Fruit fly (Drosophila melanogaster): ENCODE results near the gene Rsph9.

Gene Rsph9

dm6 chr2L:17377818-17378217 lies 34.6 kb downstream of the Rsph9 start:
- no peak for TF ChIP-seq CG13204 (GFP tag; optimal IDR thresholded peaks at IDR 0.05)
- no peak for TF ChIP-seq CG4496 (GFP tag; IDR thresholded peaks at IDR 0.05)
- no peak for TF ChIP-seq CG12605 (GFP tag; IDR thresholded peaks at IDR 0.05)
- TF ChIP-seq D1 (tag; optimal IDR thresholded peaks at IDR 0.05) = no peak
- no peak for TF ChIP-seq CG14655 (GFP tag; optimal IDR thresholded peaks at IDR 0.05)
- no peak for TF ChIP-seq CG32121 (GFP tag; IDR thresholded peaks at IDR 0.05)
- no peak for TF ChIP-seq gl (tag; optimal IDR thresholded peaks at IDR 0.05)
- no peak for TF ChIP-seq Pif1B (GFP tag; optimal IDR thresholded peaks at IDR 0.05)
- TF ChIP-seq CG10348 (GFP tag; IDR thresholded peaks at IDR 0.05) = no peak
- TF ChIP-seq CG8301 (tag; optimal IDR thresholded peaks at IDR 0.05) = no peak
- no peak for TF ChIP-seq CG8159 (tag; optimal IDR thresholded peaks at IDR 0.05)
- TF ChIP-seq CG34367 (tag; optimal IDR thresholded peaks at IDR 0.05) = no peak
- TF ChIP-seq Ets98B (GFP tag; IDR thresholded peaks at IDR 0.05) = no peak
- no peak for TF ChIP-seq CG9948 (tag; optimal IDR thresholded peaks at IDR 0.05)

dm6 chr2L:17375955-17376659 lies 36.3 kb downstream of the Rsph9 start:
- TF ChIP-seq gl (tag; optimal IDR thresholded peaks at IDR 0.05) (no peak), CG4496 (GFP tag; IDR thresholded peaks at IDR 0.05) (no peak), rn (GFP tag; IDR thresholded peaks at IDR 0.05) (no peak), Snoo (tag; optimal IDR thresholded peaks at IDR 0.05) (no peak), CG12605 (GFP tag; IDR thresholded peaks at IDR 0.05) (no peak), Ets98B (GFP tag; IDR thresholded peaks at IDR 0.05) (no peak), CG9948 (tag; optimal IDR thresholded peaks at IDR 0.05) (peak; percentile 26), CG17806 (tag; optimal IDR thresholded peaks at IDR 0.05) (peak; percentile 32), CG8159 (tag; optimal IDR thresholded peaks at IDR 0.05) (peak; percentile 30), CG8301 (tag; optimal IDR thresholded peaks at IDR 0.05) (peak; percentile 25), CG15710 (tag; optimal IDR thresholded peaks at IDR 0.05) (no peak), EcR (GFP tag; optimal IDR thresholded peaks at IDR 0.05) (peak; percentile 72), Pif1A (GFP tag; optimal IDR thresholded peaks at IDR 0.05) (no peak), Pif1B (GFP tag; optimal IDR thresholded peaks at IDR 0.05) (no peak), D1 (tag; optimal IDR thresholded peaks at IDR 0.05) (no peak), fd96Ca (GFP tag; IDR thresholded peaks at IDR 0.05) (no peak), CG13204 (GFP tag; optimal IDR thresholded peaks at IDR 0.05) (no peak), CG10348 (GFP tag; IDR thresholded peaks at IDR 0.05) (no peak), CG32121 (GFP tag; IDR thresholded peaks at IDR 0.05) (no peak), CG34367 (tag; optimal IDR thresholded peaks at IDR 0.05) (no peak), CG14655 (GFP tag; optimal IDR thresholded peaks at IDR 0.05) (peak; percentile 33)

dm6 chr2L:17374832-17375231 lies 37.6 kb downstream of the Rsph9 start:
- TF ChIP-seq rn (GFP tag; IDR thresholded peaks at IDR 0.05) = 0 out of 2 replicates have a peak, but pooled peaks have one; percentile 34
- no peak for TF ChIP-seq fd96Ca (GFP tag; IDR thresholded peaks at IDR 0.05)
- TF ChIP-seq Snoo (tag; optimal IDR thresholded peaks at IDR 0.05) = no peak
- peak; percentile 9 for TF ChIP-seq CG17806 (tag; optimal IDR thresholded peaks at IDR 0.05)
- no peak for TF ChIP-seq CG15710 (tag; optimal IDR thresholded peaks at IDR 0.05)
- no peak for TF ChIP-seq CG14655 (GFP tag; optimal IDR thresholded peaks at IDR 0.05)
- peak; percentile 25; the same call in 1 of the 2 replicates for TF ChIP-seq CG32121 (GFP tag; IDR thresholded peaks at IDR 0.05)
- no peak for TF ChIP-seq CG4496 (GFP tag; IDR thresholded peaks at IDR 0.05)
- TF ChIP-seq Ets98B (GFP tag; IDR thresholded peaks at IDR 0.05) = no peak; the same call in 1 of the 2 replicates
- peak; percentile 12 for TF ChIP-seq Pif1B (GFP tag; optimal IDR thresholded peaks at IDR 0.05)
- TF ChIP-seq CG34367 (tag; optimal IDR thresholded peaks at IDR 0.05) = no peak
- TF ChIP-seq Pif1A (GFP tag; optimal IDR thresholded peaks at IDR 0.05) = peak; percentile 33

dm6 chr2L:17368503-17368902 lies 43.9 kb downstream of the Rsph9 start:
- TF ChIP-seq D1 (tag; optimal IDR thresholded peaks at IDR 0.05) (peak; percentile 72), CG15710 (tag; optimal IDR thresholded peaks at IDR 0.05) (no peak), CG13204 (GFP tag; optimal IDR thresholded peaks at IDR 0.05) (no peak)

dm6 chr2L:17363196-17363595 lies 49.2 kb downstream of the Rsph9 start, which contains the start of gene CG31804:
Gene CG31804, plus strand, starts transcription at chr2L:17363496.
- TF ChIP-seq gl (tag; optimal IDR thresholded peaks at IDR 0.05) = no peak
- no peak for TF ChIP-seq CG17806 (tag; optimal IDR thresholded peaks at IDR 0.05)
- no peak for TF ChIP-seq CG32121 (GFP tag; IDR thresholded peaks at IDR 0.05)
- no peak for TF ChIP-seq CG15710 (tag; optimal IDR thresholded peaks at IDR 0.05)
- no peak for TF ChIP-seq CG10348 (GFP tag; IDR thresholded peaks at IDR 0.05)
- no peak for TF ChIP-seq CG34367 (tag; optimal IDR thresholded peaks at IDR 0.05)
- TF ChIP-seq D1 (tag; optimal IDR thresholded peaks at IDR 0.05) = no peak
- TF ChIP-seq rn (GFP tag; IDR thresholded peaks at IDR 0.05) = no peak
- TF ChIP-seq CG8159 (tag; optimal IDR thresholded peaks at IDR 0.05) = no peak
- no peak for TF ChIP-seq Pif1A (GFP tag; optimal IDR thresholded peaks at IDR 0.05)
- TF ChIP-seq EcR (GFP tag; optimal IDR thresholded peaks at IDR 0.05) = no peak
- TF ChIP-seq CG13204 (GFP tag; optimal IDR thresholded peaks at IDR 0.05) = no peak
- no peak for TF ChIP-seq Snoo (tag; optimal IDR thresholded peaks at IDR 0.05)
- TF ChIP-seq Ets98B (GFP tag; IDR thresholded peaks at IDR 0.05) = no peak
- no peak for TF ChIP-seq CG14655 (GFP tag; optimal IDR thresholded peaks at IDR 0.05)
- no peak for TF ChIP-seq Pif1B (GFP tag; optimal IDR thresholded peaks at IDR 0.05)
- no peak for TF ChIP-seq CG9948 (tag; optimal IDR thresholded peaks at IDR 0.05)

All from whole organism, pupa.